Fruit fly (Drosophila melanogaster): ENCODE results near the gene CG32829.

CG32829 gene

dm6 chr2L:6916345-6916744, at the start of gene CG32829:
TSS of gene CG32829 (minus strand) at chr2L:6916445.
- no peak for TF ChIP-seq Rel (GFP tag; optimal IDR thresholded peaks at IDR 0.05)
- TF ChIP-seq Rel (tag; optimal IDR thresholded peaks at IDR 0.05): no peak
- TF ChIP-seq Dfd (GFP tag; optimal IDR thresholded peaks at IDR 0.05): no peak
- no peak for TF ChIP-seq GATAd (GFP tag; optimal IDR thresholded peaks at IDR 0.05)
- no peak for TF ChIP-seq rgr (GFP tag; optimal IDR thresholded peaks at IDR 0.05)
- TF ChIP-seq ey (GFP tag; optimal IDR thresholded peaks at IDR 0.05): no peak
- no peak for TF ChIP-seq Hr78 (GFP tag; optimal IDR thresholded peaks at IDR 0.05)
- no peak for TF ChIP-seq sage (GFP tag; optimal IDR thresholded peaks at IDR 0.05)
- TF ChIP-seq Hr83 (GFP tag; optimal IDR thresholded peaks at IDR 0.05; ENCODE audit: poor library complexity, severe bottlenecking): no peak
- no peak for TF ChIP-seq usp (GFP tag; optimal IDR thresholded peaks at IDR 0.05)
- no peak for TF ChIP-seq CG32264 (GFP tag; optimal IDR thresholded peaks at IDR 0.05)
- TF ChIP-seq Abd-B (GFP tag; optimal IDR thresholded peaks at IDR 0.05): no peak
- no peak for TF ChIP-seq lola (GFP tag; optimal IDR thresholded peaks at IDR 0.05)
- no peak for TF ChIP-seq tai (GFP tag; optimal IDR thresholded peaks at IDR 0.05)
- no peak for TF ChIP-seq OdsH (GFP tag; optimal IDR thresholded peaks at IDR 0.05)
- no peak for TF ChIP-seq br (GFP tag; optimal IDR thresholded peaks at IDR 0.05)
- TF ChIP-seq woc (GFP tag; optimal IDR thresholded peaks at IDR 0.05): no peak
- no peak for TF ChIP-seq jim (GFP tag; optimal IDR thresholded peaks at IDR 0.05)
- no peak for TF ChIP-seq fru (GFP tag; optimal IDR thresholded peaks at IDR 0.05)
- TF ChIP-seq Vsx2 (GFP tag; optimal IDR thresholded peaks at IDR 0.05; ENCODE audit: partially characterized antibody): no peak

- TF ChIP-seq br (GFP tag; optimal IDR thresholded peaks at IDR 0.05) (no peak), OdsH (GFP tag; optimal IDR thresholded peaks at IDR 0.05) (no peak), N (GFP tag; optimal IDR thresholded peaks at IDR 0.05) (no peak), dl (GFP tag; optimal IDR thresholded peaks at IDR 0.05; ENCODE audit: insufficient read depth in 1 of 2, partially characterized antibody in 2 of 2) (no peak), Myc (optimal IDR thresholded peaks at IDR 0.05) (no peak), CrebA (GFP tag; optimal IDR thresholded peaks at IDR 0.05; ENCODE audit: borderline replicate concordance) (no peak)
Observed at dm6 chr2L:6964632-6965031, 48.4 kb upstream of the CG32829 start.

dm6 chr2L:6964022-6964434, 47.8 kb upstream of the CG32829 start, which contains the start of the genes sip2 and Coprox:
TSS of gene sip2 (minus strand) at chr2L:6964074.
TSS of gene Coprox (plus strand) at chr2L:6964421.
- TF ChIP-seq foxo (GFP tag; optimal IDR thresholded peaks at IDR 0.05) (peak in 1 of 2 experiments; percentile 46), jim (GFP tag; optimal IDR thresholded peaks at IDR 0.05) (no peak), Myc (optimal IDR thresholded peaks at IDR 0.05) (peak; percentile 26), Mio (GFP tag; optimal IDR thresholded peaks at IDR 0.05) (no peak), Abd-B (GFP tag; optimal IDR thresholded peaks at IDR 0.05) (no peak), Jra (GFP tag; optimal IDR thresholded peaks at IDR 0.05) (no peak), psq (GFP tag; optimal IDR thresholded peaks at IDR 0.05) (peak; percentile 47), lola (GFP tag; optimal IDR thresholded peaks at IDR 0.05) (no peak), Dif (GFP tag; optimal IDR thresholded peaks at IDR 0.05; ENCODE audit: partially characterized antibody) (no peak), OdsH (GFP tag; optimal IDR thresholded peaks at IDR 0.05) (peak; percentile 66), CG9705 (GFP tag; optimal IDR thresholded peaks at IDR 0.05) (peak; percentile 40), pan (optimal IDR thresholded peaks at IDR 0.05) (no peak), CG32264 (GFP tag; optimal IDR thresholded peaks at IDR 0.05) (no peak), tai (GFP tag; optimal IDR thresholded peaks at IDR 0.05) (no peak), Rel (GFP tag; optimal IDR thresholded peaks at IDR 0.05) (no peak), Rel (tag; optimal IDR thresholded peaks at IDR 0.05) (peak; percentile 47), rgr (GFP tag; optimal IDR thresholded peaks at IDR 0.05) (peak; percentile 57), usp (GFP tag; optimal IDR thresholded peaks at IDR 0.05) (no peak), br (GFP tag; optimal IDR thresholded peaks at IDR 0.05) (no peak), dl (GFP tag; optimal IDR thresholded peaks at IDR 0.05; ENCODE audit: insufficient read depth in 1 of 2, partially characterized antibody in 2 of 2) (no peak), HLH106 (tag; optimal IDR thresholded peaks at IDR 0.05) (peak; percentile 77), Sp1 (GFP tag; optimal IDR thresholded peaks at IDR 0.05) (peak; percentile 75)

- no peak for TF ChIP-seq Myc (optimal IDR thresholded peaks at IDR 0.05)
- no peak for TF ChIP-seq br (GFP tag; optimal IDR thresholded peaks at IDR 0.05)
- no peak for TF ChIP-seq jim (GFP tag; optimal IDR thresholded peaks at IDR 0.05)
- no peak for TF ChIP-seq OdsH (GFP tag; optimal IDR thresholded peaks at IDR 0.05)
- no peak for TF ChIP-seq brk (GFP tag; optimal IDR thresholded peaks at IDR 0.05)
- TF ChIP-seq GATAd (GFP tag; optimal IDR thresholded peaks at IDR 0.05): no peak
- no peak for TF ChIP-seq Jra (GFP tag; optimal IDR thresholded peaks at IDR 0.05)
- TF ChIP-seq woc (GFP tag; optimal IDR thresholded peaks at IDR 0.05): no peak
- no peak for TF ChIP-seq Hr78 (GFP tag; optimal IDR thresholded peaks at IDR 0.05)
Observed at dm6 chr2L:6960165-6960564, 43.9 kb upstream of the CG32829 start, which contains the start of the genes Atac1 and Hmgcl. TSS of gene Atac1 (minus strand) at chr2L:6960328. TSS of gene Hmgcl (plus strand) at chr2L:6960377.

Data from whole organism, wandering third instar larva.